Worm (Caenorhabditis elegans) whole organism, late embryonic: ENCODE measurements around the gene egl-44.

Source experiments
- K09A11.1 ChIP-seq: sonication (generic microtip); optimal IDR thresholded peaks from 2 replicates; lab custom pipeline; 2017; ENCODE audit warnings: antibody characterized with exemption, mild to moderate bottlenecking, missing genetic modification characterization, missing compliant biosample characterization; ENCODE audit not compliant: insufficient read depth
- ceh-45 ChIP-seq: fragments of 200-800 bp; sonication (Bioruptor generic); IDR thresholded peaks from 2 replicates; pipeline ENCODE4 v1.3.6; 2022; ENCODE audit warnings: missing genetic modification reagents, missing genetic modification characterization, missing compliant biosample characterization
- elt-2 ChIP-seq: sonication (generic microtip); optimal IDR thresholded peaks from 2 replicates; lab custom pipeline; 2016; ENCODE audit warnings: missing genetic modification reagents, missing genetic modification characterization, missing compliant biosample characterization

DNA sequence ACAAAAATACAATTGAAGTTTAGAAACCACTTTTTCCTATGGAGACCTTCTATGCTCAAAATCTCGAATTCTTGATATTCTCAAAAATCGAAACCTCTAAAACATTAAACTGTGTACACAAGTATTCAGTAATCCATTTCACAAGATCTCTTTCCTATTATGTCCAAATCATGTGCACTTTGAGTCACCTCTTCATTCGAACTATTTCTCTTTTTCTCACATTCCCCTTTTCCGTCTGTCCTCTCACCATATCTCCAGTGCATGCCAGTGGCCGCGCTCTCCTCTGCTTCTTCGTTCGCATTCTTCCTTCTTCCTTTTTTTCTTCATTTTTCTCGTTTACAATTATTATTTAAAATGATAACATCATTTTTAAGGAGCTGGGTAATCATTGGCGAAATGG, 14.0 kb downstream of the egl-44 start, which contains the start of gene F28B12.1:
- TF ChIP-seq K09A11.1 (tag; lab: Kevin White, UChicago) (no peak), ceh-45 (GFP tag; lab: Robert Waterston, UW) (no peak), elt-2 (no peak)
